Fruit fly (Drosophila melanogaster) whole organism, prepupa: ENCODE data around the gene Sgp.

Experiments used
- CG10631 ChIP-seq: fragments of 200-800 bp; sonication (Bioruptor generic); optimal IDR thresholded peaks from 2 replicates; lab custom pipeline; 2016; ENCODE audit warnings: missing biosample characterization, missing genetic modification characterization
- CG10669 ChIP-seq: fragments of 200-800 bp; sonication (Bioruptor generic); optimal IDR thresholded peaks from 3 replicates; lab custom pipeline; 2018; ENCODE audit warnings: missing biosample characterization, mild to moderate bottlenecking, missing genetic modification characterization, moderate library complexity
- CG11294 ChIP-seq: fragments of 200-800 bp; sonication (Bioruptor generic); IDR thresholded peaks from 2 replicates; pipeline ENCODE4 v1.3.6; 2022; ENCODE audit warnings: missing biosample characterization, missing genetic modification characterization
- CG11902 ChIP-seq: fragments of 200-800 bp; sonication (Bioruptor generic); optimal IDR thresholded peaks from 3 replicates; lab custom pipeline; 2016; ENCODE audit warnings: missing biosample characterization, missing genetic modification characterization
- CG15336 ChIP-seq: fragments of 200-800 bp; sonication (Bioruptor generic); IDR thresholded peaks from 2 replicates; pipeline ENCODE4 v1.3.6; 2022; ENCODE audit warnings: missing biosample characterization, missing genetic modification characterization
- CG1621 ChIP-seq: fragments of 200-800 bp; sonication (Bioruptor generic); optimal IDR thresholded peaks from 3 replicates; lab custom pipeline; 2018; ENCODE audit warnings: missing biosample characterization, mild to moderate bottlenecking, missing genetic modification characterization
- CG32006 ChIP-seq: fragments of 200-800 bp; sonication (Bioruptor generic); optimal IDR thresholded peaks from 3 replicates; lab custom pipeline; 2017; ENCODE audit warnings: missing biosample characterization, mild to moderate bottlenecking, missing genetic modification characterization
- CG34406 ChIP-seq: fragments of 200-800 bp; sonication (Bioruptor generic); optimal IDR thresholded peaks from 3 replicates; lab custom pipeline; 2016; ENCODE audit warnings: missing biosample characterization, missing genetic modification characterization
- CG3919 ChIP-seq: fragments of 200-800 bp; sonication (Bioruptor generic); optimal IDR thresholded peaks from 3 replicates; lab custom pipeline; 2016; ENCODE audit warnings: missing biosample characterization, missing genetic modification characterization
- CG6276 ChIP-seq: fragments of 200-800 bp; sonication (Bioruptor generic); optimal IDR thresholded peaks from 2 replicates; lab custom pipeline; 2017; ENCODE audit warnings: missing biosample characterization, mild to moderate bottlenecking, missing genetic modification characterization
- CG6808 ChIP-seq: fragments of 200-800 bp; sonication (Bioruptor generic); optimal IDR thresholded peaks from 3 replicates; lab custom pipeline; 2017; ENCODE audit warnings: missing biosample characterization, missing genetic modification characterization, mild to moderate bottlenecking, moderate library complexity, missing genetic modification reagents
- CG8119 ChIP-seq: fragments of 200-800 bp; sonication (Bioruptor generic); IDR thresholded peaks from 3 replicates; pipeline ENCODE4 v1.3.6; 2022; ENCODE audit warnings: missing biosample characterization, missing genetic modification characterization
- CG8319 ChIP-seq: fragments of 200-800 bp; sonication (Bioruptor generic); optimal IDR thresholded peaks from 3 replicates; lab custom pipeline; 2016; ENCODE audit warnings: missing biosample characterization, missing genetic modification characterization
- CG8632 ChIP-seq: fragments of 200-800 bp; sonication (Bioruptor generic); optimal IDR thresholded peaks from 3 replicates; lab custom pipeline; 2016; ENCODE audit warnings: missing biosample characterization, missing genetic modification characterization
- CG9139 ChIP-seq: fragments of 200-800 bp; sonication (Bioruptor generic); optimal IDR thresholded peaks from 3 replicates; lab custom pipeline; 2017; ENCODE audit warnings: missing biosample characterization, mild to moderate bottlenecking, missing genetic modification characterization
- Eip75B ChIP-seq: fragments of 200-800 bp; sonication (Bioruptor generic); optimal IDR thresholded peaks from 3 replicates; lab custom pipeline; 2016; ENCODE audit warnings: missing biosample characterization, missing genetic modification characterization
- Eip78C ChIP-seq: fragments of 200-800 bp; sonication (Bioruptor generic); peaks from one replicate; lab custom pipeline; 2016; ENCODE audit warnings: missing biosample characterization, missing genetic modification characterization
- Eip93F ChIP-seq: fragments of 200-800 bp; sonication (Bioruptor generic); optimal IDR thresholded peaks from 2 replicates; lab custom pipeline; 2016; ENCODE audit warnings: missing biosample characterization, mild to moderate bottlenecking, missing genetic modification characterization
- Ets21C ChIP-seq: fragments of 200-800 bp; sonication (Bioruptor generic); optimal IDR thresholded peaks from 3 replicates; lab custom pipeline; 2016; ENCODE audit warnings: missing biosample characterization, missing genetic modification characterization
- Gug ChIP-seq: fragments of 200-800 bp; sonication (Bioruptor generic); IDR thresholded peaks from 2 replicates; pipeline ENCODE4 v1.3.6; 2022; ENCODE audit warnings: missing biosample characterization, missing genetic modification characterization
- OdsH ChIP-seq: fragments of 200-800 bp; sonication (Bioruptor generic); optimal IDR thresholded peaks from 3 replicates; lab custom pipeline; 2016; ENCODE audit warnings: missing biosample characterization, missing genetic modification characterization
- Smox ChIP-seq: fragments of 200-800 bp; sonication (Bioruptor generic); optimal IDR thresholded peaks from 3 replicates; lab custom pipeline; 2016; ENCODE audit warnings: missing biosample characterization, missing genetic modification characterization
- Sox102F ChIP-seq: fragments of 200-800 bp; sonication (Bioruptor generic); optimal IDR thresholded peaks from 2 replicates; lab custom pipeline; 2016; ENCODE audit warnings: missing biosample characterization, mild to moderate bottlenecking, missing genetic modification characterization
- acj6 ChIP-seq: fragments of 200-800 bp; sonication (Bioruptor generic); optimal IDR thresholded peaks from 3 replicates; lab custom pipeline; 2016; ENCODE audit warnings: missing biosample characterization, missing genetic modification characterization
- cyc ChIP-seq: fragments of 200-800 bp; sonication (Bioruptor generic); optimal IDR thresholded peaks from 3 replicates; lab custom pipeline; 2016; ENCODE audit warnings: missing biosample characterization, missing genetic modification characterization
- dsx ChIP-seq: fragments of 200-800 bp; optimal IDR thresholded peaks from 3 replicates; lab custom pipeline; 2019; ENCODE audit warnings: missing biosample characterization, mild to moderate bottlenecking, missing genetic modification characterization, moderate library complexity; ENCODE audit not compliant: poor library complexity, severe bottlenecking
- fkh ChIP-seq: fragments of 200-800 bp; sonication (Bioruptor generic); optimal IDR thresholded peaks from 3 replicates; lab custom pipeline; 2017; ENCODE audit warnings: missing biosample characterization, mild to moderate bottlenecking, missing genetic modification characterization, moderate library complexity
- lz ChIP-seq: fragments of 200-800 bp; sonication (Bioruptor generic); optimal IDR thresholded peaks from 3 replicates; lab custom pipeline; 2016; ENCODE audit warnings: missing biosample characterization, missing genetic modification characterization
- net ChIP-seq: fragments of 200-800 bp; sonication (Bioruptor generic); optimal IDR thresholded peaks from 3 replicates; lab custom pipeline; 2016; ENCODE audit warnings: missing biosample characterization, missing genetic modification characterization
- pdm3 ChIP-seq: fragments of 200-800 bp; sonication (Bioruptor generic); optimal IDR thresholded peaks from 3 replicates; lab custom pipeline; 2016; ENCODE audit warnings: missing biosample characterization, missing genetic modification characterization
- spab ChIP-seq: fragments of 200-800 bp; sonication (Bioruptor generic); optimal IDR thresholded peaks from 2 replicates; lab custom pipeline; 2017; ENCODE audit warnings: missing biosample characterization, mild to moderate bottlenecking, missing genetic modification characterization, missing genetic modification reagents
- ss ChIP-seq, 2 experiments: fragments of 200-800 bp; sonication (Bioruptor generic); optimal IDR thresholded peaks; 2 replicates in 1 of 2; 3 replicates in 1 of 2; lab custom pipeline; 2017 to 2018; ENCODE audit warnings: mild to moderate bottlenecking in 2 of 2, missing biosample characterization in 2 of 2, missing genetic modification characterization in 2 of 2, moderate library complexity in 1 of 2
- svp ChIP-seq: fragments of 200-800 bp; sonication (Bioruptor generic); peaks from one replicate; lab custom pipeline; 2016; ENCODE audit warnings: missing biosample characterization, missing genetic modification characterization
- vri ChIP-seq: fragments of 200-800 bp; sonication (Bioruptor generic); optimal IDR thresholded peaks from 3 replicates; lab custom pipeline; 2016; ENCODE audit warnings: missing biosample characterization, mild to moderate bottlenecking, missing genetic modification characterization

Sgp gene

DNA sequence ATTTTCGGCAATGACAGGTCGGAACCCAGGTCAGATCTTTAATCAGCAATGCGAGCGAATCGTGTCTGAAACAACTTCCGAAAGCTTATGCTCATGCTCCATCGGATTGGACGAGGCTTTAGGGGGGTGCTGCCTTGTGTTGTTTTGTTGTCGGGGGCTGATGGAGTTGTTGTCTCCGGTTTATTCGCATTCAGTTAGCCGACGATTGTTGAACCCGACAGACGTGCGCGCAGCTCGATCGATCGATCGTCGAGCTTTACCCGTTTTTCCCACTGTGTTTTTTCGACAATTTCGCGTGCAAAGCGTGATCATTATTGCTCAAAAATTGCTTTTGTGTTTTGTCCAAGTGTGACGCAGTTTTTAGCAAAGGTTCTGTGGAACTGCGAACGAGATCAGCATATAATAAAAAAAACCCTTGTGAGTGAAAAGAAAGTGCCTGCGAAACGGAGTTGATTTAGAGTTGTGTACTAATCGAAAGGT, 9.5 kb downstream of the Sgp start, which contains the start of gene CG17834 (continued):
- TF ChIP-seq CG8319 (GFP tag; lab: Kevin White, UChicago) (no peak), Ets21C (no peak), CG8632 (GFP tag; lab: Kevin White, UChicago) (no peak), net (GFP tag; lab: Kevin White, UChicago) (peak; percentile 32), CG10669 (GFP tag; lab: Kevin White, UChicago) (no peak), CG15336 (GFP tag; lab: Robert Waterston, UW) (0 out of 2 replicates have a peak, but pooled peaks have one; percentile 15), CG3919 (GFP tag; lab: Kevin White, UChicago) (no peak), Eip93F (GFP tag; lab: Kevin White, UChicago) (no peak), Smox (GFP tag; lab: Kevin White, UChicago) (no peak), CG9139 (no peak), CG11902 (GFP tag; lab: Kevin White, UChicago) (no peak), CG8119 (GFP tag; lab: Robert Waterston, UW) (peak; percentile 50; the same call in 2 of the 3 replicates), OdsH (GFP tag; lab: Kevin White, UChicago) (no peak), acj6 (GFP tag; lab: Kevin White, UChicago) (no peak), Eip75B (GFP tag; lab: Kevin White, UChicago) (no peak), CG1621 (tag; lab: Kevin White, UChicago) (peak; percentile 25), lz (GFP tag; lab: Kevin White, UChicago) (no peak), CG11294 (GFP tag; lab: Robert Waterston, UW) (no peak), dsx (GFP tag; lab: Kevin White, UChicago) (no peak), spab (GFP tag; lab: Kevin White, UChicago) (no peak), CG34406 (GFP tag; lab: Kevin White, UChicago) (no peak), pdm3 (GFP tag; lab: Kevin White, UChicago) (no peak), Gug (GFP tag; lab: Robert Waterston, UW) (no peak; the same call in 1 of the 2 replicates), cyc (GFP tag; lab: Kevin White, UChicago) (no peak)

DNA sequence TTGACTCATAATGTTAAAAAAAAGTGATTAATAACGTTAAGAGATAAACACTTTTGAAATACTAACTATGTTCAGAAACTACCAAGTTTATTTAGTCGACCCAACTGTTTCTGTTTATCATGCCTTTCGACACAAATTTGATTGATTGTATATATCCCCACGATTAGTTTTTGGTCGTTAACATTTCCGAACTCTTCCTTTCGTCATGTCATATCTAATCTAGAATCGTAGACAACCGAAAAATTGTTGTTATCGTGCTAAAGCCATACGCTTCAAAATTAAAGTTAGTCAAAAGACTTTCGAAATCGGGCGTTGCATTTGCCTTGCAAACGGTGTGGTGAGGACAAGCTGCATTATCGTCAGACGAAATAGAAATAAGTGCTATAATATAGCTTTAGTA, 10.7 kb downstream of the Sgp start:
- TF ChIP-seq CG10631 (GFP tag; lab: Kevin White, UChicago) (no peak), vri (peak; percentile 42)

DNA sequence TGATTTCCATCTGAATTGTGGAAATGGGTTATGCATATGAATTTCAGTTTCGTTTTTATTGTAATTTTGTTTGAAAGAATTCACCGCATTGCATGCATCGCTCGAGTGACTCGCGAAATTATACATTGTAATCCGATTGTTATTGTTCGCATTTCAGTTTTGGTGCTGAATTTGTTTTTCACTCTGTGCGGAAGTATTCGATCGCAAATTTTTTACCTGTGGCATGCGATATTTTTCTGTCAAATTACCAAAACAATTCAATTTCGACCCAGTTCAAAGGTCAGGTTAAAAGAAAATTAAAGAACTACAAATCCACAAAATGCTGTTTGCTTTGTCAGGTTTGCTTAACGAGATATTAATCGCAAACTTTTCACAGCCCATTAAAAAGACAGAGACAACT, 13.3 kb downstream of the Sgp start:
- peak; percentile 48 for TF ChIP-seq dsx (GFP tag; lab: Kevin White, UChicago)
- TF ChIP-seq Gug (GFP tag; lab: Robert Waterston, UW) = no peak
- peak; percentile 12 for TF ChIP-seq Eip78C
- TF ChIP-seq CG6276 (GFP tag; lab: Kevin White, UChicago) = no peak
- no peak for TF ChIP-seq Smox (GFP tag; lab: Kevin White, UChicago)
- TF ChIP-seq, all 60 proteins: peak for 2

DNA sequence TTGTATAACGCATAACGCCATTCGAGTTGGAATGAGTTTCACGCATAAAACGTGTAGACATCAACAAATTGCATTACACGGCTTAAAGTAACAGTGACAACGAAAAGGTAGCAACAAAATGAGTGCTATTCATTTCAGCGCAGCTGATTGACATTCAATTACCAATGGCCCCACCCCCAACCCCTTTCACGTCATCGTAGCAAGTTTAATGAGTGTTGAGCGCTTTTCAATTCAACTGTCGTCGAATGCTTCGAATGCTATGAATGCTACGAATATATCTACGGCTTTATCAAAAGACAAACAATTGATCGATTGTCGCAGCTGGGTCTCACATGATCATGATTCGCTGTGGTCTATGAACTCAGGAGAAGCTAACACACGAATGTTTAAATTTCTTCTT, 14.1 kb downstream of the Sgp start:
- TF ChIP-seq CG32006 (GFP tag; lab: Kevin White, UChicago) (no peak), fkh (GFP tag; lab: Kevin White, UChicago) (peak; percentile 28), Sox102F (GFP tag; lab: Kevin White, UChicago) (no peak), CG11294 (GFP tag; lab: Robert Waterston, UW) (no peak)

DNA sequence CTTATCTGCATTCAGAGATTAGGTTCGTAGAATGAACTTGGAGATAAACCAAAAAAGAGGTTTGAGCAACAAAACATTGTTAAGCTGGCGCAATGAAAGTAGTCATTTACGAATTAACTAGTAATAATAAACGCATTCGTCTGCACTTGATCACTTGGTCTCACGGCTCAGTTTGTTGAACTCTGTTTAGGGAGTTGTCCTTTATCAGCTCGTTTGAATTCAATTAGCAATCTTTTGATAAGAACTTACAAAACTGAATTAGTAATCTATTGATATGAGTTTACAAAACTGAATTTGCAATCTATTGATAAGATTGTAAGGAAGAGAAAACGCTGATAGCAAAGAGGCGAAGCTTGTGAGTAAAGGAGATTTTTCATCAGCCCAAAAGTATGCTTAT, 14.6 kb downstream of the Sgp start:
- no peak for TF ChIP-seq lz (GFP tag; lab: Kevin White, UChicago)
- no peak for TF ChIP-seq fkh (GFP tag; lab: Kevin White, UChicago)
- no peak for TF ChIP-seq ss (GFP tag; optimal IDR thresholded peaks at IDR 0.05; lab: Kevin White, UChicago)
- no peak for TF ChIP-seq svp (GFP tag; lab: Kevin White, UChicago)
- TF ChIP-seq CG8119 (GFP tag; lab: Robert Waterston, UW) = no peak
- TF ChIP-seq CG6808 (GFP tag; lab: Kevin White, UChicago) = no peak
- TF ChIP-seq, all 60 proteins: peak for 0
